Fruit fly (Drosophila melanogaster) whole organism, adult: Measurements from ENCODE around the gene CG5966.
A peak's percentile ranks its signal among the peaks of the same experiment; 100 is the strongest.

Experiments
- CG33017 ChIP-seq: fragments of 200-800 bp; sonication (Bioruptor generic); optimal IDR thresholded peaks from 2 replicates; lab custom pipeline; 2018; ENCODE audit warnings: missing biosample characterization, mild to moderate bottlenecking, missing genetic modification characterization, moderate library complexity
- Hr96 ChIP-seq: fragments of 200-800 bp; sonication (Bioruptor generic); optimal IDR thresholded peaks from 2 replicates; lab custom pipeline; 2016; ENCODE audit warnings: missing biosample characterization, missing genetic modification characterization
- cic ChIP-seq: fragments of 200-800 bp; sonication (Bioruptor generic); optimal IDR thresholded peaks from 2 replicates; lab custom pipeline; 2017; ENCODE audit warnings: missing biosample characterization, mild to moderate bottlenecking, missing genetic modification characterization, moderate library complexity
- cnc ChIP-seq, 2 experiments: fragments of >200 bp; optimal IDR thresholded peaks; 2 replicates each; lab custom pipeline; 2017
- kay ChIP-seq: fragments of 200-800 bp; sonication (Bioruptor generic); peaks from one replicate; lab custom pipeline; 2016; ENCODE audit warnings: missing biosample characterization, missing genetic modification characterization, borderline replicate concordance

DNA sequence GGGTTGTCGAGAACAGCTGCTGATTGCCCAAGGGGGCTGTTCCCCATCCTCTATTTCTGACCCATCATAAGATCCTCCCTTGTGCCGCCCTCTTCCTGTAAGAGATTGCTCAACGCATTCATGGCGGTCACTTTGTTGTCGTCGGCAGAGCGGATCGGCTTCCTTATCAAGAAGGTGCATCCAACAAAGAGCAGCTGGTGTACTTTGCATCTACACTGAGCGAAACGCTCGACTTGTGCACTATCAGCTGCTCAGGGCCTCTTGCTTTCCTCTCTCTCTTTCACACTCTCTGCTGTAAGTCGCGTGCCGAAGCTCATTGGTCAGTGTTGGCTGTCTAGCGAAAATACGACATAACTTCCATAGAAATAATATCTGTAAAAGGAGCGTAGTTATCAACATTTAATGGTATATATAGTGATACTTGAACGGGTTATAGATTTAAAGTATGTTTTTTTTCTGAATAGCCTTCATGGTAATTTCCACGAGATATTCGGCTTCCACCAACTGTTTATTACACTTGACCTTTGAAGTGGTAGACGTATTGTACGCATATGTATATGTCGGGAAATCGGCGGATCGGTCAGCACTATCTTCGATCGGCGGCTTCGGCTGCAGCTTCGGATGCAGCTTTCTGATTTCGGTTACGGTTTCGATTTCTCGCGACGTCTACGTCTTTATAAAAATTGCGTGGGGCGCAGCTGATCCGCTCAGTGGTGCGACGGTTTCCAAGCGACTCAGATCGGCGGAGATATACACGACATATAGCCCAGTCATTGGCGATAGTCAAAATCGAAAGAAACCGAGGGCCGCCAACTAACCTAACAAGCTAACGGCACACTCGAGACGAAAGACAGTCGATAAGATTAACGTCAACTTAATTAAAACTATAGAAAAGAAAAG, at the start of gene CG5966:
- peak; percentile 67 for TF ChIP-seq kay (GFP tag; lab: Kevin White, UChicago)
- TF ChIP-seq cnc (optimal IDR thresholded peaks at IDR 0.05; lab: Kevin White, UChicago), result no peak
- TF ChIP-seq CG33017 (tag; lab: Kevin White, UChicago), result no peak
- peak; percentile 33 for TF ChIP-seq Hr96 (GFP tag; lab: Kevin White, UChicago)
- no peak for TF ChIP-seq cic (GFP tag; lab: Kevin White, UChicago)
